Worm (Caenorhabditis elegans): ENCODE measurements around the gene C08G5.7.
A peak's percentile ranks its signal among the peaks of the same experiment; 100 is the strongest.

C08G5.7 gene

ce11 chrII:753469-753868 lies 11.7 kb downstream of the C08G5.7 start:
- no peak for TF ChIP-seq nhr-23 (tag; optimal IDR thresholded peaks at IDR 0.05)
- TF ChIP-seq elt-3 (tag; optimal IDR thresholded peaks at IDR 0.05) = no peak
- no peak for TF ChIP-seq aly-2 (tag; optimal IDR thresholded peaks at IDR 0.05)
- no peak for TF ChIP-seq unc-55 (GFP tag; optimal IDR thresholded peaks at IDR 0.05)
- no peak for TF ChIP-seq gmeb-1 (tag; optimal IDR thresholded peaks at IDR 0.05)
- TF ChIP-seq nhr-6 (tag; optimal IDR thresholded peaks at IDR 0.05) = no peak
- no peak for TF ChIP-seq ZK546.5 (tag; optimal IDR thresholded peaks at IDR 0.05)
- TF ChIP-seq elt-1 (tag; optimal IDR thresholded peaks at IDR 0.05) = no peak
- no peak for TF ChIP-seq nhr-237 (tag; optimal IDR thresholded peaks at IDR 0.05)
- no peak for TF ChIP-seq nhr-12 (tag; optimal IDR thresholded peaks at IDR 0.05)

ce11 chrII:751850-752249 lies 13.3 kb downstream of the C08G5.7 start:
- no peak for TF ChIP-seq sma-9 (GFP tag; optimal IDR thresholded peaks at IDR 0.05)
- TF ChIP-seq sma-9 (tag; optimal IDR thresholded peaks at IDR 0.05) = no peak
- no peak for TF ChIP-seq elt-3 (tag; optimal IDR thresholded peaks at IDR 0.05)
- no peak for TF ChIP-seq mab-5 (tag; optimal IDR thresholded peaks at IDR 0.05)
- no peak for TF ChIP-seq unc-62 (GFP tag; optimal IDR thresholded peaks at IDR 0.05)
- no peak for TF ChIP-seq nhr-25 (tag; optimal IDR thresholded peaks at IDR 0.05)

ce11 chrII:750155-750554 lies 15.0 kb downstream of the C08G5.7 start, which contains the start of gene snt-6:
snt-6 (minus strand) TSS chrII:750212.
- TF ChIP-seq skn-1 (tag; optimal IDR thresholded peaks at IDR 0.05) (no peak), sem-4 (tag; optimal IDR thresholded peaks at IDR 0.05) (no peak), nhr-237 (tag; optimal IDR thresholded peaks at IDR 0.05) (no peak), ZK546.5 (tag; optimal IDR thresholded peaks at IDR 0.05) (no peak), elt-1 (tag; optimal IDR thresholded peaks at IDR 0.05) (no peak), egl-27 (tag; optimal IDR thresholded peaks at IDR 0.05) (no peak), peb-1 (tag; optimal IDR thresholded peaks at IDR 0.05) (no peak), ztf-1 (GFP tag; conservative IDR thresholded peaks at IDR 0.05) (no peak), lin-11 (tag; optimal IDR thresholded peaks at IDR 0.05) (no peak), nhr-23 (tag; optimal IDR thresholded peaks at IDR 0.05) (no peak), gmeb-1 (tag; optimal IDR thresholded peaks at IDR 0.05) (no peak), blmp-1 (tag; optimal IDR thresholded peaks at IDR 0.05; ENCODE audit: insufficient read depth) (no peak), R02D3.7 (tag; optimal IDR thresholded peaks at IDR 0.05) (no peak), ceh-16 (tag; optimal IDR thresholded peaks at IDR 0.05) (no peak), sma-3 (GFP tag; optimal IDR thresholded peaks at IDR 0.05) (no peak)

- TF ChIP-seq Y55F3AM.14 (GFP tag; optimal IDR thresholded peaks at IDR 0.05) (no peak), lin-11 (tag; optimal IDR thresholded peaks at IDR 0.05) (no peak), alr-1 (tag; optimal IDR thresholded peaks at IDR 0.05) (no peak)
Observed at ce11 chrII:740808-741207, 24.3 kb downstream of the C08G5.7 start, which contains the start of gene fbxc-48. fbxc-48 (minus strand) TSS chrII:740908.

ce11 chrII:732393-732792 lies 32.7 kb downstream of the C08G5.7 start:
- TF ChIP-seq lsy-2 (tag; optimal IDR thresholded peaks at IDR 0.05) (peak; percentile 42 to 86), mab-5 (tag; optimal IDR thresholded peaks at IDR 0.05) (no peak), ztf-1 (GFP tag; conservative IDR thresholded peaks at IDR 0.05) (no peak)

- peak in 1 of 2 experiments; percentile 17 for TF ChIP-seq lsy-2 (tag; optimal IDR thresholded peaks at IDR 0.05)
- TF ChIP-seq dmd-4 (tag; optimal IDR thresholded peaks at IDR 0.05) = no peak
Observed at ce11 chrII:729931-730330, 35.2 kb downstream of the C08G5.7 start.

- no peak for TF ChIP-seq nhr-129 (tag; optimal IDR thresholded peaks at IDR 0.05)
- no peak for TF ChIP-seq alr-1 (tag; optimal IDR thresholded peaks at IDR 0.05)
- no peak for TF ChIP-seq unc-62 (GFP tag; optimal IDR thresholded peaks at IDR 0.05)
- TF ChIP-seq Y55F3AM.14 (GFP tag; optimal IDR thresholded peaks at IDR 0.05) = no peak
- TF ChIP-seq unc-55 (GFP tag; optimal IDR thresholded peaks at IDR 0.05) = no peak
- TF ChIP-seq aly-2 (tag; optimal IDR thresholded peaks at IDR 0.05) = no peak
- TF ChIP-seq skn-1 (tag; optimal IDR thresholded peaks at IDR 0.05) = no peak
Observed at ce11 chrII:724004-724403, 41.1 kb downstream of the C08G5.7 start.
